Worm (Caenorhabditis elegans) whole organism, early embryonic: ENCODE measurements around the gene ssp-10.

Experiments used
- B0310.2 ChIP-seq: sonication (generic microtip); optimal IDR thresholded peaks from 2 replicates; lab custom pipeline; 2016; ENCODE audit warnings: mild to moderate bottlenecking, missing genetic modification characterization, missing compliant biosample characterization
- F13C5.2 ChIP-seq: sonication (generic microtip); optimal IDR thresholded peaks from 2 replicates; lab custom pipeline; 2017; ENCODE audit warnings: mild to moderate bottlenecking, missing genetic modification characterization, inconsistent platforms, missing compliant biosample characterization
- aly-1 ChIP-seq: sonication (generic microtip); optimal IDR thresholded peaks from 2 replicates; lab custom pipeline; 2016; ENCODE audit warnings: missing genetic modification characterization, missing compliant biosample characterization
- ama-1 ChIP-seq: fragments of 150-350 bp; optimal IDR thresholded peaks from 2 replicates; lab custom pipeline; 2014
- ceh-13 ChIP-seq: fragments of 200-800 bp; sonication (Bioruptor generic); optimal IDR thresholded peaks from 2 replicates; lab custom pipeline; 2018; ENCODE audit warnings: mild to moderate bottlenecking, missing genetic modification characterization, missing compliant biosample characterization
- ceh-36 ChIP-seq: sonication (generic microtip); optimal IDR thresholded peaks from 2 replicates; lab custom pipeline; 2016; ENCODE audit warnings: missing genetic modification characterization, inconsistent platforms, missing compliant biosample characterization
- ets-7 ChIP-seq: sonication (generic microtip); optimal IDR thresholded peaks from 2 replicates; lab custom pipeline; 2016; ENCODE audit warnings: missing genotype, missing genetic modification characterization, missing compliant biosample characterization
- flt-1 ChIP-seq: fragments of 200-800 bp; sonication (Bioruptor generic); IDR thresholded peaks from 2 replicates; pipeline ENCODE4 v1.3.6; 2022; ENCODE audit warnings: missing genetic modification characterization, missing compliant biosample characterization
- hmbx-1 ChIP-seq: sonication (generic microtip); optimal IDR thresholded peaks from 2 replicates; lab custom pipeline; 2016; ENCODE audit warnings: mild to moderate bottlenecking, missing genetic modification characterization, missing compliant biosample characterization
- hmg-4 ChIP-seq: fragments of 200-800 bp; sonication (Bioruptor generic); optimal IDR thresholded peaks from 2 replicates; lab custom pipeline; 2018; ENCODE audit warnings: mild to moderate bottlenecking, missing genetic modification characterization, missing compliant biosample characterization
- hnd-1 ChIP-seq: sonication (generic microtip); optimal IDR thresholded peaks from 2 replicates; lab custom pipeline; 2016; ENCODE audit warnings: missing genetic modification characterization, missing compliant biosample characterization
- pes-1 ChIP-seq: fragments of 200-800 bp; sonication (Bioruptor generic); IDR thresholded peaks from 2 replicates; pipeline ENCODE4 v1.3.6; 2022; ENCODE audit warnings: missing genetic modification reagents, missing genetic modification characterization, missing compliant biosample characterization
- scrt-1 ChIP-seq: fragments of 200-800 bp; sonication (Bioruptor generic); IDR thresholded peaks from 2 replicates; pipeline ENCODE4 v1.3.6; 2022; ENCODE audit warnings: missing genetic modification characterization, missing compliant biosample characterization
- sea-1 ChIP-seq: fragments of 200-800 bp; sonication (Bioruptor generic); conservative IDR thresholded peaks from 2 replicates; pipeline ENCODE4 v1.3.6; 2022; ENCODE audit warnings: missing genetic modification characterization, missing compliant biosample characterization
- tbx-11 ChIP-seq: fragments of 200-800 bp; sonication (Bioruptor generic); IDR thresholded peaks from 2 replicates; pipeline ENCODE4 v1.3.6; 2022; ENCODE audit warnings: missing genetic modification characterization, missing compliant biosample characterization
- tbx-37 ChIP-seq: fragments of 200-800 bp; sonication (Bioruptor generic); conservative IDR thresholded peaks from 2 replicates; pipeline ENCODE4 v1.3.6; 2022; ENCODE audit warnings: missing genetic modification reagents, missing genetic modification characterization, missing compliant biosample characterization
- tra-4 ChIP-seq: sonication (generic microtip); optimal IDR thresholded peaks from 2 replicates; lab custom pipeline; 2017; ENCODE audit warnings: missing genetic modification characterization, missing compliant biosample characterization

The ssp-10 gene

DNA sequence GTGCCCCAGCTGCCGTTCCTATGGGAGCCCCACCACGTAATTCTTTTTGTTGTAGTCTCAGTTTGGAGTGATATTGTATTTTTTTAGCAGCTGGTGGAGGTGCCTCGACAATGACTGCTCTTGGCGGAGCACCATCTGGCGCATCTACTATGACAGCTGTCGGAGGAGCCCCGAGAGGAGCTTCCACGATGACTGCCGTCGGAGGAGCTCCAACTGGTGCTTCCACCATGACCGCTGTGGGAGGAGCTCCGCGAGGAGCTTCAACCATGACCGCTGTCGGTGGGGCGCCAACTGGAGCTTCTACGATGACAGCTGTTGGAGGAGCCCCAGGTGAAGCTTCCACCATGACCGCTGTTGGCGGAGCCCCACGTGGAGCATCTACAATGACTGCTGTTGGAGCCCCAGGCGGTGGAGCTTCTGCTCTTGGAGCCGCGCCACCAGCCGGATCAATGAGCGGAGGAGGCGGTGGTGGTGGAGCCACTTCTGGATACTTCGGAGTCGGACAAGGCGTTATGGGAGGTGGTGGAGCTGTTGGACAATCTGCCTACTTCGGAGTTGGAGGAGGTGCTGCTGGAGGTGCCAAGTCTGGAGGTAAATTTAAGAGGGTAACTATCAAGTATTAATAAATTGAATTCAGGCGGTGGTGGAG lies 2.1 kb upstream of the ssp-10 start:
- TF ChIP-seq hmg-4 (GFP tag; lab: Kevin White, UChicago) (no peak), aly-1 (tag; lab: Kevin White, UChicago) (peak; percentile 50)

DNA sequence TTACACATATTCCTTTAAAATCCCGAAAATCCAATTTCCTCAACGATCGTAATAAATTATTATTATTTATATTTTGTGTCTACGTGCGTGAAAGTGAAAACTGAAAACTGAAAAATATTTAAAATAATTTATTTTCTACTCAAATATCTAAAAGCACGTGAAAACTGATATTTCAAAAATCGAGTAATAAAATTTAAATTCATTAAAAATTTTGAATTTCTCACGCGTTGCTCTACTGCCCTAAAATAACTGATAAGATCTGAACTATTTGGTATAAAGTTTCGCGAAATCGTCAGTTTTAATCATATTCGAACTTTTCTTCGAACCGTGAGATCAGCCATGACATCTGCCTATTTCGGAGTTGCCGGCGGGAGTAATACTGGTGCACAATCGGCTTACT lies 1.4 kb upstream of the ssp-10 start, which contains the start of gene ssq-1:
Gene ssq-1, plus strand, starts transcription at position 301 of the 400 bp plus-strand sequence.
- no peak for TF ChIP-seq ama-1 (lab: Kevin White, UChicago)
- TF ChIP-seq hmg-4 (GFP tag; lab: Kevin White, UChicago), result no peak
- TF ChIP-seq B0310.2 (tag; lab: Kevin White, UChicago), result no peak
- TF ChIP-seq pes-1, result no peak
- no peak for TF ChIP-seq F13C5.2 (tag; lab: Kevin White, UChicago)
- no peak for TF ChIP-seq sea-1 (GFP tag; lab: Robert Waterston, UW)
- no peak for TF ChIP-seq tbx-11 (GFP tag; lab: Robert Waterston, UW)
- no peak for TF ChIP-seq scrt-1 (GFP tag; lab: Robert Waterston, UW)
- no peak for TF ChIP-seq ets-7 (tag; lab: Kevin White, UChicago)
- no peak for TF ChIP-seq tra-4 (tag; lab: Kevin White, UChicago)
- no peak for TF ChIP-seq hnd-1 (tag; lab: Kevin White, UChicago)
- no peak for TF ChIP-seq hmbx-1 (tag; lab: Kevin White, UChicago)
- TF ChIP-seq tbx-37 (GFP tag; lab: Robert Waterston, UW), result no peak
- no peak for TF ChIP-seq ceh-13 (GFP tag; lab: Kevin White, UChicago)
- no peak for TF ChIP-seq flt-1 (GFP tag; lab: Robert Waterston, UW)

DNA sequence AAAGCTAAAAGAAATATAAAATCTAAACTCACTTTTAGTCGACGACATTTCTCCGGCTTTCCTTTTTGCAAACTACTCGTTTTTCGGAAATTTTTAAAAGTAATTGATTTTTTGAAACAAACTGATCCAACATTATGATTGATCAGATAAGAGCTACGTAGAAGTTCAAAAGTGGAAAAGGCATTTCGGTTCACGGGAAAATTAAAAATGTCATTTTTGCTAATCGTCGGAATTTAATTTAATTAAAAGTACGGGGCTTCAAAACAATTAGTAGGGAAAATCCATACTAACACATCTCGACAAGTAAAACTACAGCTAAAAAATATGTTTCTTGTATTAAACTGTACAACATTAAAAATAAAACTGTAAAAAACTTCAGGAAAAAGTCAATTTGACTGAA lies 1.2 kb downstream of the ssp-10 start, which contains the start of gene K07F5.8:
Gene K07F5.8, minus strand, starts transcription at position 101 of the 400 bp plus-strand sequence.
- no peak for TF ChIP-seq hnd-1 (tag; lab: Kevin White, UChicago)
- no peak for TF ChIP-seq flt-1 (GFP tag; lab: Robert Waterston, UW)
- no peak for TF ChIP-seq sea-1 (GFP tag; lab: Robert Waterston, UW)
- TF ChIP-seq hmbx-1 (tag; lab: Kevin White, UChicago), result no peak
- TF ChIP-seq tbx-37 (GFP tag; lab: Robert Waterston, UW), result no peak
- TF ChIP-seq ets-7 (tag; lab: Kevin White, UChicago), result no peak
- TF ChIP-seq hmg-4 (GFP tag; lab: Kevin White, UChicago), result no peak
- TF ChIP-seq aly-1 (tag; lab: Kevin White, UChicago), result no peak
- no peak for TF ChIP-seq F13C5.2 (tag; lab: Kevin White, UChicago)
- no peak for TF ChIP-seq scrt-1 (GFP tag; lab: Robert Waterston, UW)

DNA sequence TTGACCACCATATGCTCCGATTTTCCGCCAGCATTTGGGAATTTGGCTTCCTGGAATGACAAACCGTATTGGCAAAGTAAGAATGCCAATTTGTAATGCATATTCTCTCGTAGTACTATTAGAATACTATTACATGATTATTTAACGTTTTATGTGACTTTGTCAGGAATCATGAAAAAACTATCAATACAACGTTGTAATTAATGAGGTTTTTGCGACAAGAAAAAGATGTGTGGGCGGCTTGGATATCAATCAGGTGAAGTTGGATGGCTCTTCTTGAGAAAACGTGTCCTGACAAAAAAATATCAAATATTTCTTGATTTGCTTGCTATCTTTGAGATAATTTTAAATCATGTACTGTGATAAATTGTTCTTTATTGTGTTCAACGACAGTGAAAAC lies 2.8 kb downstream of the ssp-10 start, which contains the start of gene K07F5.7:
Gene K07F5.7, minus strand, starts transcription at position 101 of the 400 bp plus-strand sequence.
- TF ChIP-seq ama-1 (lab: Kevin White, UChicago) (no peak), hnd-1 (tag; lab: Kevin White, UChicago) (no peak), sea-1 (GFP tag; lab: Robert Waterston, UW) (no peak), ets-7 (tag; lab: Kevin White, UChicago) (no peak), ceh-13 (GFP tag; lab: Kevin White, UChicago) (no peak), tra-4 (tag; lab: Kevin White, UChicago) (no peak), aly-1 (tag; lab: Kevin White, UChicago) (no peak), tbx-37 (GFP tag; lab: Robert Waterston, UW) (no peak), hmbx-1 (tag; lab: Kevin White, UChicago) (no peak), tbx-11 (GFP tag; lab: Robert Waterston, UW) (no peak), flt-1 (GFP tag; lab: Robert Waterston, UW) (no peak), scrt-1 (GFP tag; lab: Robert Waterston, UW) (no peak), ceh-36 (tag; lab: Kevin White, UChicago) (no peak), B0310.2 (tag; lab: Kevin White, UChicago) (no peak)

DNA sequence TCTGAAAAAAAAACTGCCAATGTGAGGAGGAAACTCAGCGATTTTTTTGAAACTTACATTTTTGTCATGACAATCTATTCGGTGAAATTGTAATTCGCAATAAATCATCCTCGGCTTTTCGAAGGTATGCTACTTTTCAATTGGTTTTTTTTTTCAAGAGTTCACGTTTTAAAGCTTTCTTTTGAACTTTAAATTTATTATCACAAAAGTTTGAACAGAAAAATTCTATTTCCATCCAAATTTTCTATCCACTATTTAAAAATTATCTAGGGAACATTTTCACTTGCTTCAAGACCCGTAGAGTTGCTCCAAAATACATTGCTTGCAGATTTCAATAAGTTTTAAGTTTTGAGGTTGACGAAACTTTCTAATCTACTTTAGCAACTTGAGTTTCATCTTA lies 4.3 kb downstream of the ssp-10 start, which contains the start of gene K07F5.6:
Gene K07F5.6, minus strand, starts transcription at position 101 of the 400 bp plus-strand sequence.
- no peak for TF ChIP-seq hmg-4 (GFP tag; lab: Kevin White, UChicago)
- TF ChIP-seq pes-1, result no peak
- TF ChIP-seq tbx-11 (GFP tag; lab: Robert Waterston, UW), result no peak
- TF ChIP-seq hnd-1 (tag; lab: Kevin White, UChicago), result no peak

DNA sequence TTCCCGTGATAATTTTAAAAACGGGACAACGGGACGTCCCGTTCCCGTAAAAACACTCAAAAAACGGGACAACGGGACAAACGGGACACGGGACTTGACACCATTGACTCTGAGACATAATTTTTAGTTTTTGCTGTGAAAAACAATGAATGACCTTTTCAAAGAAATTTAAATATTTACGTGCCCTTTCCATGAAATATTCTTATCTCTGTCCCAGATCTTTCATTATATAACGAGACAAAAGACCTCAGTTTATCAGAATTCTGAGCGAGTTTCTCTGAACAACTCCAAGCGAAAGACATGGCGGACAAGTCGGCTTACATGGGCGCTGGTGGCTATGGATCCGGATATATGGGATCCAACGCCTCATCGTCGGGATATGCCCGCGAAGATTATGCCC lies 7.1 kb downstream of the ssp-10 start, which contains the start of gene nspd-2:
Gene nspd-2, plus strand, starts transcription at position 301 of the 400 bp plus-strand sequence.
- TF ChIP-seq F13C5.2 (tag; lab: Kevin White, UChicago) (no peak), ama-1 (lab: Kevin White, UChicago) (no peak), ceh-36 (tag; lab: Kevin White, UChicago) (no peak), hnd-1 (tag; lab: Kevin White, UChicago) (no peak), scrt-1 (GFP tag; lab: Robert Waterston, UW) (no peak), hmg-4 (GFP tag; lab: Kevin White, UChicago) (no peak), tra-4 (tag; lab: Kevin White, UChicago) (no peak), ceh-13 (GFP tag; lab: Kevin White, UChicago) (no peak), tbx-11 (GFP tag; lab: Robert Waterston, UW) (no peak), tbx-37 (GFP tag; lab: Robert Waterston, UW) (no peak), flt-1 (GFP tag; lab: Robert Waterston, UW) (no peak), B0310.2 (tag; lab: Kevin White, UChicago) (no peak), aly-1 (tag; lab: Kevin White, UChicago) (no peak), hmbx-1 (tag; lab: Kevin White, UChicago) (no peak), ets-7 (tag; lab: Kevin White, UChicago) (no peak), pes-1 (no peak), sea-1 (GFP tag; lab: Robert Waterston, UW) (no peak)

DNA sequence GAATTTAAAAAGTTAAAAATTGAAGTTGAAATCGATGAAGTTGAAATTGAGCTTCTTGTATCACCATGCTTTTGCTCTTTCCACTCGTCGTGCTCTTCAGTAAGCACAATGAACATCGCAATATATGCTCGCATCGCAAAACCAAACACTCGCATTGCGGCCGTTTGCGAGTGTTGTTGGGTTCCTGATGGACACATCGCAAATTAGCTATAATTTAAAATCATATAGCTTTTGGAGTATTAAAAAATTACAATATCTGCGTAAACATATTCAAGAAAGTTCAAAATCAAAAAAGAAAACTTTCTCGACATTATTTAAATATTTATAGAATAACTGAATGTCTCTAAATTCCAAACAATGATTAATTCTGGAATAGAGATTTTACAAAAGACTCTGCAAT lies 8.8 kb downstream of the ssp-10 start, which contains the start of gene K07F5.17:
Gene K07F5.17, plus strand, starts transcription at position 301 of the 400 bp plus-strand sequence.
- TF ChIP-seq ama-1 (lab: Kevin White, UChicago), result no peak
- no peak for TF ChIP-seq ceh-13 (GFP tag; lab: Kevin White, UChicago)
- no peak for TF ChIP-seq flt-1 (GFP tag; lab: Robert Waterston, UW)
